Fruit fly (Drosophila melanogaster): ENCODE measurements around the gene CG6980.

DNA sequence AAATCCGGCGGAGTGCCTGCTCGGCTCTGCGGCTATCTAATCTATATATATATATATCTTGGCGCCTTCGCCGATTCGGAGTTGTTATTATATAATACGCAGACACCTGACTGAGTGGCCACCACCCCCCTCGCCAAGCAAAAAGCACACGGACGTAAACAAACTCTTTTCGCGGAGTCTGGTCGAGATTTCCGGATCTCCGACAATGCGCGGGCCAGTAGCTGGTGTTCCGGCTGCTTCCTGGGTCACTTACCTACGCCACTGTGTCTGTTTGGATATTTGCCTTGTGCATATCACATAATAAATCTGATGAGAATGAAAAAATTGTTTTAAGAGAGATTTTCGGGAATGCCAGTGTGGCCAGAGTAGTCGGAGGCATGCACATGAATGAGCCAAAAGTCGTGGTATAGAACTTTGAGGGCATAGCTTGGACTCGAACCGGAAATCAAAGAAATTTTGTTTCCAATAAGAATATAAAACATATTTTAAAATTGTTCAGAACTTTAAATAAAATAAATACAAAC lies 20.3 kb upstream of the CG6980 start, which contains the start of gene CG5805:
- TF ChIP-seq psq (optimal IDR thresholded peaks at IDR 0.05) (no peak), Sin3A (optimal IDR thresholded peaks at IDR 0.05) (no peak), Myc (optimal IDR thresholded peaks at IDR 0.05) (no peak), ttk (optimal IDR thresholded peaks at IDR 0.05) (no peak), insv (optimal IDR thresholded peaks at IDR 0.05) (no peak)

Measured in Kc167 (cell line).